Worm (Caenorhabditis elegans) whole organism, young adult: ENCODE measurements around the gene Y51H7C.3.
"Not testable (repeated sequence)": the region's sequence is repeated elsewhere in the genome, so short reads cannot be mapped to it uniquely, and the experiment has no call there.

Experiments used
- B0019.2 ChIP-seq: fragments of 200-800 bp; sonication (Bioruptor generic); conservative IDR thresholded peaks from 2 replicates; pipeline ENCODE4 v1.3.6; 2022; ENCODE audit warnings: missing genetic modification reagents, missing genetic modification characterization, missing compliant biosample characterization
- C06A6.2 ChIP-seq: fragments of 200-800 bp; sonication (Bioruptor generic); conservative IDR thresholded peaks from 2 replicates; pipeline ENCODE4 v1.3.6; 2022; ENCODE audit warnings: missing genetic modification characterization, missing compliant biosample characterization
- D2030.7 ChIP-seq: fragments of 200-800 bp; sonication (Bioruptor generic); IDR thresholded peaks from 2 replicates; pipeline ENCODE4 v1.3.6; 2022; ENCODE audit warnings: missing genetic modification reagents, missing genetic modification characterization, missing compliant biosample characterization
- F22D6.2 ChIP-seq: sonication (generic microtip); optimal IDR thresholded peaks from 2 replicates; lab custom pipeline; 2016; ENCODE audit warnings: mild to moderate bottlenecking, missing genetic modification characterization, missing compliant biosample characterization
- F23B12.7 ChIP-seq: sonication (generic microtip); optimal IDR thresholded peaks from 2 replicates; lab custom pipeline; 2017; ENCODE audit warnings: missing genetic modification characterization, mild to moderate bottlenecking, missing compliant biosample characterization, antibody characterized with exemption, moderate library complexity; ENCODE audit not compliant: insufficient read depth
- F33H1.4 ChIP-seq: fragments of 200-800 bp; sonication (Bioruptor generic); IDR thresholded peaks from 2 replicates; pipeline ENCODE4 v1.3.6; 2022; ENCODE audit warnings: missing genetic modification reagents, missing genetic modification characterization, missing compliant biosample characterization
- F39B2.1 ChIP-seq: fragments of 200-800 bp; sonication (Bioruptor generic); IDR thresholded peaks from 2 replicates; pipeline ENCODE4 v1.3.6; 2022; ENCODE audit warnings: missing genetic modification reagents, missing genetic modification characterization, missing compliant biosample characterization
- F52B5.7 ChIP-seq: sonication (generic microtip); optimal IDR thresholded peaks from 2 replicates; lab custom pipeline; 2016; ENCODE audit warnings: mild to moderate bottlenecking, missing genetic modification characterization, missing compliant biosample characterization
- F55B11.4 ChIP-seq: sonication (generic microtip); optimal IDR thresholded peaks from 2 replicates; lab custom pipeline; 2016; ENCODE audit warnings: missing compliant biosample characterization, missing genetic modification characterization, borderline replicate concordance; ENCODE audit not compliant: insufficient read depth
- F57C9.4 ChIP-seq: sonication (generic microtip); optimal IDR thresholded peaks from 2 replicates; lab custom pipeline; 2017; ENCODE audit warnings: mild to moderate bottlenecking, missing genetic modification characterization, missing compliant biosample characterization
- Y53F4B.3 ChIP-seq: fragments of 200-800 bp; sonication (Bioruptor generic); IDR thresholded peaks from 2 replicates; pipeline ENCODE4 v1.3.6; 2022; ENCODE audit warnings: missing genetic modification reagents, missing genetic modification characterization, missing compliant biosample characterization
- Y56A3A.18 ChIP-seq: fragments of 200-800 bp; sonication (Bioruptor generic); IDR thresholded peaks from 2 replicates; pipeline ENCODE4 v1.3.6; 2022; ENCODE audit warnings: missing genetic modification reagents, missing genetic modification characterization, missing compliant biosample characterization
- Y67H2A.10 ChIP-seq: fragments of 200-800 bp; sonication (Bioruptor generic); conservative IDR thresholded peaks from 2 replicates; pipeline ENCODE4 v1.3.6; 2022; ENCODE audit warnings: missing genetic modification reagents, missing genetic modification characterization, missing compliant biosample characterization
- ZK185.1 ChIP-seq: sonication (generic microtip); optimal IDR thresholded peaks from 2 replicates; lab custom pipeline; 2016; ENCODE audit warnings: mild to moderate bottlenecking, missing genetic modification characterization, missing compliant biosample characterization; ENCODE audit not compliant: poor library complexity, severe bottlenecking
- aptf-2 ChIP-seq: fragments of 200-800 bp; sonication (Bioruptor generic); conservative IDR thresholded peaks from 2 replicates; pipeline ENCODE4 v1.3.6; 2022; ENCODE audit warnings: missing genetic modification reagents, missing genetic modification characterization, missing compliant biosample characterization
- attf-6 ChIP-seq: fragments of 200-800 bp; sonication (Bioruptor generic); IDR thresholded peaks from 2 replicates; pipeline ENCODE4 v1.3.6; 2022; ENCODE audit warnings: missing genetic modification reagents, missing genetic modification characterization, missing compliant biosample characterization
- bed-1 ChIP-seq: fragments of 200-800 bp; sonication (Bioruptor generic); IDR thresholded peaks from 2 replicates; pipeline ENCODE4 v1.3.6; 2022; ENCODE audit warnings: missing genetic modification reagents, missing genetic modification characterization, missing compliant biosample characterization
- cebp-1 ChIP-seq, 2 experiments: fragments of 200-800 bp in 1 of 2; sonication (Bioruptor generic) in 1 of 2; sonication (generic microtip) in 1 of 2; IDR thresholded peaks in 1 of 2; optimal IDR thresholded peaks in 1 of 2; 2 replicates each; pipeline versions ENCODE4 v1.3.6 to Lab custom; 2017 to 2022; ENCODE audit warnings: missing compliant biosample characterization in 2 of 2, missing genetic modification characterization in 2 of 2, mild to moderate bottlenecking in 1 of 2, missing genetic modification reagents in 1 of 2, moderate library complexity in 1 of 2
- ceh-91 ChIP-seq: fragments of 200-800 bp; sonication (Bioruptor generic); IDR thresholded peaks from 2 replicates; pipeline ENCODE4 v1.3.6; 2022; ENCODE audit warnings: missing genetic modification reagents, missing genetic modification characterization, missing compliant biosample characterization
- chd-7 ChIP-seq: sonication (generic microtip); optimal IDR thresholded peaks from 2 replicates; lab custom pipeline; 2016; ENCODE audit warnings: mild to moderate bottlenecking, missing genetic modification characterization, moderate library complexity, missing compliant biosample characterization
- die-1 ChIP-seq: sonication (generic microtip); optimal IDR thresholded peaks from 2 replicates; lab custom pipeline; 2016; ENCODE audit warnings: missing genotype, mild to moderate bottlenecking, missing genetic modification characterization, missing compliant biosample characterization
- dox-1 ChIP-seq: fragments of 200-800 bp; sonication (Bioruptor generic); IDR thresholded peaks from 2 replicates; pipeline ENCODE4 v1.3.6; 2022; ENCODE audit warnings: missing genetic modification reagents, missing genetic modification characterization, missing compliant biosample characterization
- egrh-3 ChIP-seq: fragments of 200-800 bp; sonication (Bioruptor generic); IDR thresholded peaks from 2 replicates; pipeline ENCODE4 v1.3.6; 2022; ENCODE audit warnings: missing genetic modification reagents, missing genetic modification characterization, missing compliant biosample characterization
- hmg-1.2 ChIP-seq: fragments of 200-800 bp; sonication (Bioruptor generic); IDR thresholded peaks from 2 replicates; pipeline ENCODE4 v1.3.6; 2022; ENCODE audit warnings: missing genetic modification reagents, missing genetic modification characterization, missing compliant biosample characterization
- hsf-1 ChIP-seq: fragments of 200-800 bp; sonication (Bioruptor generic); IDR thresholded peaks from 2 replicates; pipeline ENCODE4 v1.3.6; 2022; ENCODE audit warnings: missing genetic modification reagents, missing genetic modification characterization, missing compliant biosample characterization
- let-526 ChIP-seq: fragments of 200-800 bp; sonication (Bioruptor generic); IDR thresholded peaks from 2 replicates; pipeline ENCODE4 v1.3.6; 2022; ENCODE audit warnings: missing genetic modification reagents, missing genetic modification characterization, missing compliant biosample characterization
- lin-26 ChIP-seq: fragments of 200-800 bp; sonication (Bioruptor generic); IDR thresholded peaks from 2 replicates; pipeline ENCODE4 v1.3.6; 2022; ENCODE audit warnings: missing genetic modification reagents, missing genetic modification characterization, missing compliant biosample characterization
- lin-35 ChIP-seq, 3 experiments: fragments of 150-350 bp in 2 of 3; sonication (generic microtip) in 1 of 3; optimal IDR thresholded peaks; 2 replicates each; lab custom pipeline; 2014 to 2018; ENCODE audit warnings: missing biosample characterization in 3 of 3, missing genetic modification characterization in 3 of 3, missing genetic modification reagents in 3 of 3
- lsl-1 ChIP-seq: fragments of 200-800 bp; sonication (Bioruptor generic); optimal IDR thresholded peaks from 2 replicates; lab custom pipeline; 2018; ENCODE audit warnings: mild to moderate bottlenecking, missing genetic modification characterization, moderate library complexity, missing compliant biosample characterization
- madf-3 ChIP-seq: fragments of 200-800 bp; sonication (Bioruptor generic); IDR thresholded peaks from 2 replicates; pipeline ENCODE4 v1.3.6; 2022; ENCODE audit warnings: missing genetic modification reagents, missing genetic modification characterization, missing compliant biosample characterization
- madf-8 ChIP-seq: fragments of 200-800 bp; sonication (Bioruptor generic); conservative IDR thresholded peaks from 2 replicates; pipeline ENCODE4 v1.3.6; 2022; ENCODE audit warnings: missing genetic modification reagents, missing genetic modification characterization, missing compliant biosample characterization
- mel-28 ChIP-seq: sonication (generic microtip); optimal IDR thresholded peaks from 2 replicates; lab custom pipeline; 2016; ENCODE audit warnings: borderline replicate concordance, mild to moderate bottlenecking, missing genetic modification characterization, missing compliant biosample characterization
- mes-4 ChIP-seq: sonication (generic microtip); optimal IDR thresholded peaks from 2 replicates; lab custom pipeline; 2016; ENCODE audit warnings: missing genotype, missing genetic modification characterization, missing compliant biosample characterization
- sdz-38 ChIP-seq: sonication (generic microtip); optimal IDR thresholded peaks from 2 replicates; lab custom pipeline; 2016; ENCODE audit warnings: missing genotype, missing genetic modification characterization, missing compliant biosample characterization
- sea-2 ChIP-seq: fragments of 200-800 bp; sonication (Bioruptor generic); IDR thresholded peaks from 2 replicates; pipeline ENCODE4 v1.3.6; 2022; ENCODE audit warnings: missing genetic modification characterization, missing compliant biosample characterization
- snpc-1.1 ChIP-seq: sonication (generic microtip); optimal IDR thresholded peaks from 2 replicates; lab custom pipeline; 2017; ENCODE audit warnings: missing genetic modification characterization, mild to moderate bottlenecking, missing compliant biosample characterization, antibody characterized with exemption, moderate library complexity, missing genotype, missing genetic modification reagents; ENCODE audit not compliant: insufficient read depth
- snpc-3.4 ChIP-seq: sonication (generic microtip); optimal IDR thresholded peaks from 2 replicates; lab custom pipeline; 2017; ENCODE audit warnings: missing genetic modification characterization, mild to moderate bottlenecking, missing compliant biosample characterization, antibody characterized with exemption, moderate library complexity, missing genotype, missing genetic modification reagents
- somi-1 ChIP-seq: fragments of 200-800 bp; sonication (Bioruptor generic); optimal IDR thresholded peaks from 2 replicates; lab custom pipeline; 2018; ENCODE audit warnings: mild to moderate bottlenecking, missing genetic modification characterization, missing compliant biosample characterization
- tbp1 ChIP-seq: fragments of 200-800 bp; sonication (Bioruptor generic); optimal IDR thresholded peaks from 2 replicates; lab custom pipeline; 2018; ENCODE audit warnings: mild to moderate bottlenecking, missing genetic modification characterization, missing compliant biosample characterization
- zim-3 ChIP-seq: sonication (generic microtip); optimal IDR thresholded peaks from 2 replicates; lab custom pipeline; 2017; ENCODE audit warnings: mild to moderate bottlenecking, missing genetic modification characterization, moderate library complexity, missing compliant biosample characterization
- ztf-3 ChIP-seq: fragments of 200-800 bp; sonication (Bioruptor generic); optimal IDR thresholded peaks from 2 replicates; lab custom pipeline; 2018; ENCODE audit warnings: mild to moderate bottlenecking, missing genetic modification characterization, missing compliant biosample characterization

The Y51H7C.3 gene

ce11 chrII:1441479-1441878, 3.2 kb downstream of the Y51H7C.3 start:
- no peak for TF ChIP-seq D2030.7 (GFP tag; lab: Robert Waterston, UW)
- no peak for TF ChIP-seq F52B5.7 (tag; lab: Kevin White, UChicago)
- no peak for TF ChIP-seq C06A6.2 (GFP tag; lab: Robert Waterston, UW)
- no peak for TF ChIP-seq F23B12.7
- no peak for TF ChIP-seq F22D6.2 (tag; lab: Kevin White, UChicago)
- TF ChIP-seq ZK185.1: no peak
- no peak for TF ChIP-seq somi-1 (GFP tag; lab: Kevin White, UChicago)
- no peak for TF ChIP-seq tbp1 (GFP tag; lab: Kevin White, UChicago)
- no peak for TF ChIP-seq egrh-3
- TF ChIP-seq ceh-91 (GFP tag; lab: Robert Waterston, UW): no peak
- no peak for TF ChIP-seq F39B2.1 (GFP tag; lab: Robert Waterston, UW)
- no peak for TF ChIP-seq aptf-2 (GFP tag; lab: Robert Waterston, UW)
- TF ChIP-seq madf-3 (GFP tag; lab: Robert Waterston, UW): no peak
- no peak for TF ChIP-seq die-1
- no peak for TF ChIP-seq mes-4 (tag; lab: Kevin White, UChicago)
- TF ChIP-seq sea-2: no peak
- TF ChIP-seq let-526 (GFP tag; lab: Robert Waterston, UW): no peak
- no peak for TF ChIP-seq B0019.2

ce11 chrII:1444911-1445310, 6.6 kb downstream of the Y51H7C.3 start, which contains the start of gene scl-17:
Gene scl-17, plus strand, starts transcription at chrII:1445211.
- no peak for TF ChIP-seq zim-3
- TF ChIP-seq sdz-38 (tag; lab: Kevin White, UChicago): no peak
- TF ChIP-seq lin-35 (GFP tag; optimal IDR thresholded peaks at IDR 0.05; lab: Kevin White, UChicago): no peak
- no peak for TF ChIP-seq ztf-3 (GFP tag; lab: Kevin White, UChicago)
- no peak for TF ChIP-seq F57C9.4 (tag; lab: Kevin White, UChicago)
- TF ChIP-seq snpc-3.4 (tag; lab: Kevin White, UChicago): no peak
- no peak for TF ChIP-seq F55B11.4
- TF ChIP-seq lsl-1 (GFP tag; lab: Kevin White, UChicago): no peak
- TF ChIP-seq mel-28: no peak
- TF ChIP-seq chd-7 (tag; lab: Kevin White, UChicago): no peak
- no peak for TF ChIP-seq snpc-1.1 (tag; lab: Kevin White, UChicago)
- TF ChIP-seq dox-1 (GFP tag; lab: Robert Waterston, UW): no peak
- TF ChIP-seq lin-26 (GFP tag; lab: Robert Waterston, UW): no peak
- no peak for TF ChIP-seq hmg-1.2 (GFP tag; lab: Robert Waterston, UW)

DNA sequence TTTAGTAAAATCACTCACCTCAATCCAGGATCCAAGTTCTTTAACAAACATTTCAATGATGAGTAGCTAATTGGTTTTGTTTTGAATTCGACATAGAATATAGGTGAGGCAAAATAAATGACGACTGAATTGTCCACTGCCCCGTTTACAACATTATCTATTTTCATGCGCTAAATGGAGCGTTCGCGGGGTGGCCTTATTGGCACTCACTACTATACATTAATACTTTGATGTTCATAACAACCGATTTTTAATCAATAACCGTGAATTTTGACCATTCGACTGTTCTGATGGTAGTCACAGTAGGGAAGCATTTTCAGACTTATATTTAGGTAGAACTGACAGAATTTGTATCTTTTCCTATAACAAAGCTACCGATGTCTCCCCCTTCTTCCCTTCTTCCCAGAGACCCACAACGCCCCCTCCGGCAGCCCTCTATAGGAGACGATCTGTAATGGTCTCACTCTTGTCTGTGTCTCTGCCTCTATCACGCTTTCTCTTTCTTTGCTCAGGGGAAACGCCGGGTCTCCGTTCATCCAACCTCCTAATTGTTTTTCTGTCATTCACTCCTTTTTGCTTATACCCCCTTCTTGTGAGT, 8.5 kb downstream of the Y51H7C.3 start, which contains the start of gene Y51H7C.12:
Gene Y51H7C.12 (minus strand): TSS at position 51 of the 598 bp plus-strand sequence.
- TF ChIP-seq aptf-2 (GFP tag; lab: Robert Waterston, UW): peak; percentile 90

ce11 chrII:1451975-1452374, 13.7 kb downstream of the Y51H7C.3 start:
- peak; percentile 25; the same call in 1 of the 2 replicates for TF ChIP-seq Y53F4B.3 (GFP tag; lab: Robert Waterston, UW)
- TF ChIP-seq hsf-1 (GFP tag; lab: Robert Waterston, UW): peak; percentile 31; the same call in 1 of the 2 replicates
- TF ChIP-seq cebp-1 (GFP tag; IDR thresholded peaks at IDR 0.05; lab: Robert Waterston, UW): 0 out of 2 replicates have a peak, but pooled peaks have one; percentile 30
- not testable (repeated sequence) for TF ChIP-seq cebp-1 (tag; optimal IDR thresholded peaks at IDR 0.05; lab: Kevin White, UChicago)
- 0 out of 2 replicates have a peak, but pooled peaks have one; percentile 24 for TF ChIP-seq let-526 (GFP tag; lab: Robert Waterston, UW)
- TF ChIP-seq madf-8: 0 out of 2 replicates have a peak, but pooled peaks have one; percentile 5
- TF ChIP-seq F33H1.4 (GFP tag; lab: Robert Waterston, UW): 0 out of 2 replicates have a peak, but pooled peaks have one; percentile 25
- TF ChIP-seq Y67H2A.10 (GFP tag; lab: Robert Waterston, UW): 0 out of 2 replicates have a peak, but pooled peaks have one; percentile 38
- TF ChIP-seq Y56A3A.18: peak; percentile 61; the same call in 1 of the 2 replicates
- 0 out of 2 replicates have a peak, but pooled peaks have one; percentile 14 for TF ChIP-seq D2030.7 (GFP tag; lab: Robert Waterston, UW)
- TF ChIP-seq bed-1: peak; percentile 92
- 0 out of 2 replicates have a peak, but pooled peaks have one; percentile 26 for TF ChIP-seq attf-6 (GFP tag; lab: Robert Waterston, UW)
